Worm (Caenorhabditis elegans) whole organism, L1 larva: Measurements from ENCODE around the gene T19D7.7.

Experiments used
- C16A3.4 ChIP-seq: fragments of 150-350 bp; optimal IDR thresholded peaks from 2 replicates; lab custom pipeline; 2014; ENCODE audit warnings: missing biosample characterization, missing genetic modification characterization
- C34B4.2 ChIP-seq: sonication (generic microtip); optimal IDR thresholded peaks from 2 replicates; lab custom pipeline; 2017; ENCODE audit warnings: mild to moderate bottlenecking, missing genetic modification characterization, missing compliant biosample characterization
- aha-1 ChIP-seq: fragments of 150-350 bp; optimal IDR thresholded peaks from 2 replicates; lab custom pipeline; 2014; ENCODE audit warnings: missing biosample characterization, missing genetic modification characterization
- blmp-1 ChIP-seq: fragments of 150-350 bp; optimal IDR thresholded peaks from 2 replicates; lab custom pipeline; 2014; ENCODE audit warnings: missing biosample characterization, missing genetic modification characterization
- ceh-63 ChIP-seq: fragments of 200-800 bp; sonication (Bioruptor generic); optimal IDR thresholded peaks from 2 replicates; lab custom pipeline; 2018; ENCODE audit warnings: mild to moderate bottlenecking, missing genetic modification characterization, missing compliant biosample characterization
- ceh-82 ChIP-seq, 3 experiments: fragments of 150-350 bp in 1 of 3; sonication (generic microtip) in 2 of 3; optimal IDR thresholded peaks; 2 replicates each; lab custom pipeline; 2014 to 2017; ENCODE audit warnings: missing biosample characterization in 3 of 3, missing genetic modification characterization in 3 of 3
- dsc-1 ChIP-seq: sonication (generic microtip); optimal IDR thresholded peaks from 2 replicates; lab custom pipeline; 2016; ENCODE audit warnings: mild to moderate bottlenecking, missing genetic modification characterization, missing compliant biosample characterization
- efl-1 ChIP-seq, 4 experiments: fragments of 150-350 bp; optimal IDR thresholded peaks in 3 of 4; peaks in 1 of 4; 1 replicate in 1 of 4; 2 replicates in 3 of 4; lab custom pipeline; 2014; ENCODE audit warnings: missing biosample characterization in 2 of 4, missing genetic modification characterization in 2 of 4, missing genetic modification reagents in 2 of 4
- efl-3 ChIP-seq: fragments of 200-800 bp; sonication (Bioruptor generic); optimal IDR thresholded peaks from 2 replicates; lab custom pipeline; 2018; ENCODE audit warnings: mild to moderate bottlenecking, missing genetic modification characterization, missing compliant biosample characterization
- egl-13 ChIP-seq: sonication (generic microtip); optimal IDR thresholded peaks from 2 replicates; lab custom pipeline; 2016; ENCODE audit warnings: missing genotype, missing genetic modification reagents, missing genetic modification characterization, missing compliant biosample characterization
- elt-2 ChIP-seq: sonication (generic microtip); optimal IDR thresholded peaks from 2 replicates; lab custom pipeline; 2016; ENCODE audit warnings: missing genetic modification characterization, mild to moderate bottlenecking, inconsistent platforms, missing compliant biosample characterization, missing genetic modification reagents
- elt-3 ChIP-seq, 6 experiments: fragments of 150-350 bp in 1 of 6; sonication (generic microtip); optimal IDR thresholded peaks; 2 replicates each; lab custom pipeline; 2017 to 2018; ENCODE audit warnings: missing biosample characterization in 6 of 6, missing genetic modification characterization in 6 of 6, inconsistent platforms in 1 of 6
- fkh-10 ChIP-seq: sonication (generic microtip); optimal IDR thresholded peaks from 2 replicates; lab custom pipeline; 2017; ENCODE audit warnings: missing biosample characterization, missing genetic modification reagents, missing genetic modification characterization
- hlh-17 ChIP-seq: fragments of 200-800 bp; sonication (Bioruptor generic); optimal IDR thresholded peaks from 2 replicates; lab custom pipeline; 2018; ENCODE audit warnings: missing genetic modification characterization, mild to moderate bottlenecking, missing compliant biosample characterization, moderate library complexity, borderline replicate concordance
- hlh-4 ChIP-seq: sonication (generic microtip); optimal IDR thresholded peaks from 2 replicates; lab custom pipeline; 2016; ENCODE audit warnings: mild to moderate bottlenecking, missing genetic modification characterization, missing compliant biosample characterization
- jun-1 ChIP-seq: fragments of 150-350 bp; optimal IDR thresholded peaks from 2 replicates; lab custom pipeline; 2014; ENCODE audit warnings: missing biosample characterization, missing genetic modification reagents, missing genetic modification characterization
- lin-13 ChIP-seq: fragments of 150-350 bp; optimal IDR thresholded peaks from 2 replicates; lab custom pipeline; 2014; ENCODE audit warnings: missing biosample characterization, missing genetic modification reagents, missing genetic modification characterization
- lin-14 ChIP-seq: fragments of 200-800 bp; sonication (Bioruptor generic); optimal IDR thresholded peaks from 2 replicates; lab custom pipeline; 2018; ENCODE audit warnings: mild to moderate bottlenecking, missing genetic modification characterization, moderate library complexity, missing compliant biosample characterization
- lin-15B ChIP-seq: fragments of 150-350 bp; sonication (generic microtip); optimal IDR thresholded peaks from 3 replicates; lab custom pipeline; 2014; ENCODE audit warnings: missing biosample characterization, missing genetic modification characterization
- lir-3 ChIP-seq: sonication (generic microtip); optimal IDR thresholded peaks from 2 replicates; lab custom pipeline; 2016; ENCODE audit warnings: mild to moderate bottlenecking, missing genetic modification characterization, moderate library complexity, missing compliant biosample characterization; ENCODE audit not compliant: poor library complexity
- lsy-2 ChIP-seq, 2 experiments: fragments of 150-350 bp; optimal IDR thresholded peaks; 2 replicates each; lab custom pipeline; 2014; ENCODE audit warnings: missing biosample characterization in 2 of 2, missing genetic modification characterization in 2 of 2
- mab-9 ChIP-seq: fragments of 200-800 bp; sonication (Bioruptor generic); IDR thresholded peaks from 2 replicates; pipeline ENCODE4 v1.3.6; 2022; ENCODE audit warnings: missing genetic modification reagents, missing genetic modification characterization, missing compliant biosample characterization
- mef-2 ChIP-seq: fragments of 150-350 bp; optimal IDR thresholded peaks from 2 replicates; lab custom pipeline; 2014; ENCODE audit warnings: missing biosample characterization, missing genetic modification characterization
- mep-1 ChIP-seq: fragments of 150-350 bp; optimal IDR thresholded peaks from 2 replicates; lab custom pipeline; 2014; ENCODE audit warnings: missing biosample characterization, missing genetic modification characterization
- nhr-11 ChIP-seq: fragments of 150-350 bp; optimal IDR thresholded peaks from 2 replicates; lab custom pipeline; 2014; ENCODE audit warnings: missing biosample characterization, missing genetic modification characterization
- nhr-20 ChIP-seq: sonication (generic microtip); optimal IDR thresholded peaks from 2 replicates; lab custom pipeline; 2016; ENCODE audit warnings: mild to moderate bottlenecking, missing genetic modification characterization, missing compliant biosample characterization
- nhr-28 ChIP-seq: fragments of 150-350 bp; optimal IDR thresholded peaks from 2 replicates; lab custom pipeline; 2014; ENCODE audit warnings: missing biosample characterization, missing genetic modification characterization
- nhr-47 ChIP-seq: sonication (generic microtip); optimal IDR thresholded peaks from 2 replicates; lab custom pipeline; 2016; ENCODE audit warnings: mild to moderate bottlenecking, missing genetic modification characterization, moderate library complexity, missing compliant biosample characterization
- nhr-71 ChIP-seq: sonication (generic microtip); optimal IDR thresholded peaks from 2 replicates; lab custom pipeline; 2016; ENCODE audit warnings: mild to moderate bottlenecking, missing genetic modification characterization, moderate library complexity, missing compliant biosample characterization
- nhr-76 ChIP-seq: sonication (generic microtip); optimal IDR thresholded peaks from 2 replicates; lab custom pipeline; 2017; ENCODE audit warnings: missing biosample characterization, missing genetic modification characterization
- nhr-84 ChIP-seq: sonication (generic microtip); optimal IDR thresholded peaks from 2 replicates; lab custom pipeline; 2017; ENCODE audit warnings: missing biosample characterization, missing genetic modification characterization
- nhr-90 ChIP-seq: sonication (generic microtip); optimal IDR thresholded peaks from 2 replicates; lab custom pipeline; 2016; ENCODE audit warnings: mild to moderate bottlenecking, missing genetic modification characterization, missing compliant biosample characterization; ENCODE audit not compliant: poor library complexity
- pag-3 ChIP-seq: sonication (generic microtip); optimal IDR thresholded peaks from 2 replicates; lab custom pipeline; 2017; ENCODE audit warnings: missing genetic modification characterization, mild to moderate bottlenecking, missing compliant biosample characterization, antibody characterized with exemption, borderline replicate concordance; ENCODE audit not compliant: insufficient read depth
- rnt-1 ChIP-seq: sonication (generic microtip); optimal IDR thresholded peaks from 2 replicates; lab custom pipeline; 2016; ENCODE audit warnings: mild to moderate bottlenecking, missing genetic modification characterization, moderate library complexity, missing compliant biosample characterization
- skn-1 ChIP-seq: fragments of 150-350 bp; optimal IDR thresholded peaks from 2 replicates; lab custom pipeline; 2014; ENCODE audit warnings: missing biosample characterization, missing genetic modification characterization
- snpc-4 ChIP-seq: fragments of 150-350 bp; optimal IDR thresholded peaks from 2 replicates; lab custom pipeline; 2014; ENCODE audit warnings: missing biosample characterization, missing genetic modification characterization
- snu-23 ChIP-seq: sonication (generic microtip); optimal IDR thresholded peaks from 2 replicates; lab custom pipeline; 2016; ENCODE audit warnings: missing genetic modification characterization, missing compliant biosample characterization
- sup-37 ChIP-seq: fragments of 200-800 bp; sonication (Bioruptor generic); optimal IDR thresholded peaks from 2 replicates; lab custom pipeline; 2018; ENCODE audit warnings: mild to moderate bottlenecking, missing genetic modification characterization, missing compliant biosample characterization
- swsn-7 ChIP-seq: sonication (generic microtip); optimal IDR thresholded peaks from 2 replicates; lab custom pipeline; 2016; ENCODE audit warnings: missing genetic modification characterization, missing compliant biosample characterization
- tbx-2 ChIP-seq: sonication (generic microtip); optimal IDR thresholded peaks from 2 replicates; lab custom pipeline; 2016; ENCODE audit warnings: missing genetic modification characterization, missing compliant biosample characterization
- tlp-1 ChIP-seq: fragments of 150-350 bp; optimal IDR thresholded peaks from 2 replicates; lab custom pipeline; 2014; ENCODE audit warnings: missing biosample characterization, missing genetic modification characterization
- unc-130 ChIP-seq: fragments of 150-350 bp; optimal IDR thresholded peaks from 2 replicates; lab custom pipeline; 2017; ENCODE audit warnings: missing biosample characterization, missing genetic modification characterization, inconsistent platforms
- unc-62 ChIP-seq: fragments of 150-350 bp; optimal IDR thresholded peaks from 2 replicates; lab custom pipeline; 2014; ENCODE audit warnings: missing biosample characterization, missing genetic modification reagents, missing genetic modification characterization
- unc-86 ChIP-seq: sonication (generic microtip); optimal IDR thresholded peaks from 2 replicates; lab custom pipeline; 2016; ENCODE audit warnings: missing genetic modification characterization, missing compliant biosample characterization
- unc-98 ChIP-seq: fragments of 200-800 bp; sonication (Bioruptor generic); IDR thresholded peaks from 2 replicates; pipeline ENCODE4 v1.3.6; 2022; ENCODE audit warnings: missing genetic modification characterization, missing compliant biosample characterization
- zag-1 ChIP-seq: fragments of 150-350 bp; optimal IDR thresholded peaks from 2 replicates; lab custom pipeline; 2014; ENCODE audit warnings: missing biosample characterization, missing genetic modification characterization
- zip-4 ChIP-seq: fragments of 200-800 bp; sonication (Bioruptor generic); optimal IDR thresholded peaks from 2 replicates; lab custom pipeline; 2018; ENCODE audit warnings: mild to moderate bottlenecking, missing genetic modification characterization, moderate library complexity, missing compliant biosample characterization

The T19D7.7 gene

DNA sequence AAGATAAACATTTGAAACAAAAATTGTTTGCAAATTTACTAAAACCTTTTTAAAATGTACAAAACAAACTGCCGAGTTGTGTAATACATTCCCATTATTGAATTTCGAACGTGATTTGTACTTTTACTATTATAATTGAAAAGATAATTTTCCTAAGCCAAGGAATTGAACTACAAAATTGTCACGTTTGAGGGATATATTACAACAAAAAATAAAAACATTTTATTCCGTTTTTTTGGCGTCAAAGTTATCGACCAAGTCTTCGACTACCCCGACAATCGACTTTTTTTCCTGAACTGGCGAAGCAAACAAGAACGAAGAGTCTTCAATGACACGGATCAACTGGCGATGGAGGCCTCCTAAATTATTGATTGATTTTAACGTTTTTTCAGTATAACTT is at the start of gene T19D7.7:
Gene T19D7.7 (minus strand): TSS at position 101 of the 400 bp plus-strand sequence.
- TF ChIP-seq hlh-17 (GFP tag; lab: Kevin White, UChicago), result no peak
- no peak for TF ChIP-seq efl-1 (optimal IDR thresholded peaks at IDR 0.05; lab: Kevin White, UChicago)
- no peak for TF ChIP-seq efl-1 (GFP tag; optimal IDR thresholded peaks at IDR 0.05 in 1 of 2; lab: Kevin White, UChicago)
- no peak for TF ChIP-seq lin-15B (tag; lab: Kevin White, UChicago)
- TF ChIP-seq rnt-1 (tag; lab: Kevin White, UChicago), result no peak
- TF ChIP-seq egl-13 (tag; lab: Kevin White, UChicago), result no peak
- TF ChIP-seq mef-2 (tag; lab: Kevin White, UChicago), result no peak
- no peak for TF ChIP-seq unc-130 (tag; lab: Kevin White, UChicago)
- TF ChIP-seq aha-1 (tag; lab: Kevin White, UChicago), result no peak
- TF ChIP-seq lir-3 (tag; lab: Kevin White, UChicago), result no peak
- TF ChIP-seq dsc-1 (tag; lab: Kevin White, UChicago), result no peak

DNA sequence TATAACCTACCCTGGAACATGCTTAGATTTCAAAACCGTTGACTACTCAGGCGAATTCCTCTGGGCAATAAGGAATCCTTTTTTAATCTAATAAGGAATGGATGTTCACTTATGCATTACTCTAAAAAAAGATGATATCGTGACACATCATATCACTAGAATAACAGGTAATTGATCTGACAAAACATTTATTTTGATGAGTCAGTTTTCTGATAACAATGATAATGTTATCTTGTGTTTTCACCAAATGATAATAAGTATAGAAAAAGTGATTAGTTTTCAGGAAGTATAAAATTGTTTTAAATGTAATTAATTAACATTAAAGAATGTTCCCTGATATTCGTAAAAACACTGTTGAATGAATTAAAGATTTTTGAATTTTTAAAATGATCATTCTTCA is 48.2 kb upstream of the T19D7.7 start:
- TF ChIP-seq rnt-1 (tag; lab: Kevin White, UChicago), result no peak
- TF ChIP-seq elt-3 (tag; optimal IDR thresholded peaks at IDR 0.05; lab: Kevin White, UChicago), result peak in 1 of 6 experiments; percentile 40

DNA sequence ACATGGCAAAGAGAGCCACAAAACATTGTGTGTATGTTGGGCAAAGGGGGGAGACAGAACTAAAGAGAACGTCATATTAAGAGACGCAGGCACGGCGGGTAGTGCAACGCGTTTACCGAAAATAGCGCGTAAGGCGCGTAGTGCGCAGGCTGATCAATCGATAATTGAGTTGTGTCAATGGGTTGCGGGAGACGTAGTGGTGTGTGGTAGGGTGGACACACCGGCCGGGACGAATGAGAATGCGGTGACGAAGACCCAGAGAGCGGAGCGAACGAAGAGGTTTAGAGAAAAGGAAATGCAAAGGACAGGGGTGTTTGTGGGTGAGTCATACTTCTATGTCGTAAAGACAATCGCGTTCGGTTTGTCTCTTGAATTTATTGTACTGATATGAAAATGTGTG is 46.9 kb upstream of the T19D7.7 start:
- TF ChIP-seq aha-1 (tag; lab: Kevin White, UChicago) (no peak), jun-1 (peak; percentile 85), efl-3 (GFP tag; lab: Kevin White, UChicago) (no peak), lir-3 (tag; lab: Kevin White, UChicago) (no peak), lin-13 (no peak), nhr-76 (no peak), ceh-63 (GFP tag; lab: Kevin White, UChicago) (no peak), nhr-28 (no peak), nhr-71 (peak; percentile 80), tbx-2 (tag; lab: Kevin White, UChicago) (peak; percentile 66), blmp-1 (tag; lab: Kevin White, UChicago) (peak; percentile 42), nhr-11 (tag; lab: Kevin White, UChicago) (no peak), C16A3.4 (tag; lab: Kevin White, UChicago) (peak; percentile 22), elt-2 (peak; percentile 11), unc-86 (tag; lab: Kevin White, UChicago) (peak; percentile 39), zip-4 (peak; percentile 8), ceh-82 (tag; optimal IDR thresholded peaks at IDR 0.05; lab: Kevin White, UChicago) (peak in 2 of 3 experiments; percentile 8 to 58), C34B4.2 (tag; lab: Kevin White, UChicago) (no peak), swsn-7 (tag; lab: Kevin White, UChicago) (peak; percentile 71), zag-1 (tag; lab: Kevin White, UChicago) (no peak), mep-1 (tag; lab: Kevin White, UChicago) (peak; percentile 76), snu-23 (GFP tag; lab: Kevin White, UChicago) (peak; percentile 82), lin-14 (GFP tag; lab: Kevin White, UChicago) (peak; percentile 89), lin-15B (tag; lab: Kevin White, UChicago) (no peak), mef-2 (tag; lab: Kevin White, UChicago) (no peak), tlp-1 (tag; lab: Kevin White, UChicago) (no peak), unc-98 (GFP tag; lab: Robert Waterston, UW) (no peak), lsy-2 (tag; optimal IDR thresholded peaks at IDR 0.05; lab: Kevin White, UChicago) (peak; percentile 60 to 61), nhr-84 (tag; lab: Kevin White, UChicago) (no peak), hlh-4 (no peak), nhr-20 (tag; lab: Kevin White, UChicago) (peak; percentile 70), fkh-10 (no peak), nhr-47 (tag; lab: Kevin White, UChicago) (peak; percentile 73), nhr-90 (tag; lab: Kevin White, UChicago) (peak; percentile 76), mab-9 (no peak), skn-1 (tag; lab: Kevin White, UChicago) (peak; percentile 82), sup-37 (GFP tag; lab: Kevin White, UChicago) (no peak), unc-62 (GFP tag; lab: Kevin White, UChicago) (no peak), snpc-4 (tag; lab: Kevin White, UChicago) (peak; percentile 29), pag-3 (no peak)
